Worm (Caenorhabditis elegans) whole organism, midembryonic: ENCODE measurements around the gene tag-124.

Source experiments
- T22C8.4 ChIP-seq: fragments of 200-800 bp; sonication (Bioruptor generic); IDR thresholded peaks from 2 replicates; pipeline ENCODE4 v1.3.6; 2022; ENCODE audit warnings: missing genetic modification characterization, missing compliant biosample characterization
- cog-1 ChIP-seq: sonication (generic microtip); optimal IDR thresholded peaks from 2 replicates; lab custom pipeline; 2016; ENCODE audit warnings: missing genetic modification characterization, missing compliant biosample characterization
- flt-1 ChIP-seq: fragments of 200-800 bp; sonication (Bioruptor generic); IDR thresholded peaks from 2 replicates; pipeline ENCODE4 v1.3.6; 2022; ENCODE audit warnings: missing genetic modification characterization, missing compliant biosample characterization
- klf-2 ChIP-seq: fragments of 200-800 bp; sonication (Bioruptor generic); conservative IDR thresholded peaks from 2 replicates; pipeline ENCODE4 v1.3.6; 2022; ENCODE audit warnings: missing genetic modification reagents, missing genetic modification characterization, missing compliant biosample characterization
- med-1 ChIP-seq: sonication (generic microtip); optimal IDR thresholded peaks from 2 replicates; lab custom pipeline; 2017; ENCODE audit warnings: missing genetic modification characterization, mild to moderate bottlenecking, missing compliant biosample characterization, antibody characterized with exemption, missing genetic modification reagents; ENCODE audit not compliant: insufficient read depth
- ref-1 ChIP-seq: fragments of 200-800 bp; sonication (Bioruptor generic); conservative IDR thresholded peaks from 2 replicates; pipeline ENCODE4 v1.3.6; 2022; ENCODE audit warnings: missing genetic modification reagents, missing genetic modification characterization, missing compliant biosample characterization
- tab-1 ChIP-seq: fragments of 200-800 bp; sonication (Bioruptor generic); IDR thresholded peaks from 2 replicates; pipeline ENCODE4 v1.3.6; 2022; ENCODE audit warnings: missing genetic modification characterization, missing compliant biosample characterization
- ztf-23 ChIP-seq: fragments of 200-800 bp; sonication (Bioruptor generic); IDR thresholded peaks from 2 replicates; pipeline ENCODE4 v1.3.6; 2022; ENCODE audit warnings: missing genetic modification reagents, missing genetic modification characterization, missing compliant biosample characterization
- ztf-29 ChIP-seq: fragments of 200-800 bp; sonication (Bioruptor generic); IDR thresholded peaks from 2 replicates; pipeline ENCODE4 v1.3.6; 2022; ENCODE audit warnings: missing genetic modification reagents, missing genetic modification characterization, missing compliant biosample characterization

tag-124 gene

DNA sequence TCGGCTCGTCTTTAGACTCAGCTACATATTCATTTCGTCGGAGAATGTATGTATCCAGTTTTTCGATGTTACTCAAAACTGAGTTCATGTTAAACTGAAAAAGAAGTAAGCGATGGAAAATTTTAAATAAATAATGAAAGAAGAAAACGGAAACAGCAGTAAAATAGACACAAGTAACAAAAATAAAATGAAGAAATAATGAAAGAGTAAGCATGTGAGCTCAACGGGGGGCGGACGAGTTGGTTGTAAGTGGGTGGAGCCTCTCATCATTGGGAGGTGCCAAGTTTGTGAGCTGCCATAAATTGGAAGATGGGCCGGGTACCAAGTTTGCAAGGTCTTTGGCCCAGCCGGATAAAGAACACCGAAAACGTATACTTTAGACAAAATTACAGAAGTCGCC, 7.6 kb upstream of the tag-124 start, which contains the start of gene wee-1.1:
TSS of gene wee-1.1 (minus strand) at position 101 of the 400 bp plus-strand sequence.
- TF ChIP-seq cog-1 (tag; lab: Kevin White, UChicago) (no peak), tab-1 (GFP tag; lab: Robert Waterston, UW) (no peak), med-1 (GFP tag; lab: Kevin White, UChicago) (no peak), ref-1 (no peak), ztf-23 (GFP tag; lab: Robert Waterston, UW) (no peak), klf-2 (no peak), T22C8.4 (GFP tag; lab: Robert Waterston, UW) (no peak), flt-1 (GFP tag; lab: Robert Waterston, UW) (no peak)

DNA sequence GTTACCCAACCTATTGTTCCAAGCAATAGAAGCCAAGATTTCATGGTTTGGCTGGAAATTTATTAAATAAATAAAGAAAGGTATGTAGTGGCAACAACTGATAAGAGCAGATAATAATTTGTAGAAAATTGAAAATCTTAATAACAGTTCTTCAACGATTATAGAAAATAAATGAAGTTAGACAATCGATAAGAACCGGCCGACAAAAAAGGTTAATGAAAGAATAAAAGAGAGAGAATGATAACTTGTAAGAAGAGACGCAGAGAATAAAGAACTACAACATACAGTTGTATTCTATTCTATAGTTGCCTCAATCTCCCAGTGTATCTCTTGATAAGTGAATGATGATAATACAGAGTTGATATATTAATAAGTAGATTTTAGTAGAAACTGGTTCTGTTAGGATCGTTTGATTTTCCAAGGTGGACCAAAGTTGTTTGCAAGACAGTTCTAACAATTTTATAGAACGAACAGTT, 4.3 kb upstream of the tag-124 start, which contains the start of gene ugt-58:
TSS of gene ugt-58 (minus strand) at position 51 of the 476 bp plus-strand sequence.
- TF ChIP-seq ztf-29 (GFP tag; lab: Robert Waterston, UW) (no peak), ref-1 (no peak)

ce11 chrII:9589667-9590066, 1.4 kb upstream of the tag-124 start, which contains the start of gene eral-1:
TSS of gene eral-1 (minus strand) at chrII:9589767.
- no peak for TF ChIP-seq flt-1 (GFP tag; lab: Robert Waterston, UW)
- TF ChIP-seq T22C8.4 (GFP tag; lab: Robert Waterston, UW), result no peak
- TF ChIP-seq med-1 (GFP tag; lab: Kevin White, UChicago), result no peak
- TF ChIP-seq klf-2, result no peak
- TF ChIP-seq ref-1, result no peak
- TF ChIP-seq tab-1 (GFP tag; lab: Robert Waterston, UW), result no peak
- TF ChIP-seq cog-1 (tag; lab: Kevin White, UChicago), result no peak
- no peak for TF ChIP-seq ztf-23 (GFP tag; lab: Robert Waterston, UW)
- no peak for TF ChIP-seq ztf-29 (GFP tag; lab: Robert Waterston, UW)

ce11 chrII:9592737-9593136, 1.6 kb downstream of the tag-124 start, which contains the start of gene parp-2:
TSS of gene parp-2 (plus strand) at chrII:9593037.
- no peak for TF ChIP-seq tab-1 (GFP tag; lab: Robert Waterston, UW)
- TF ChIP-seq ztf-29 (GFP tag; lab: Robert Waterston, UW), result no peak
- no peak for TF ChIP-seq cog-1 (tag; lab: Kevin White, UChicago)
- no peak for TF ChIP-seq med-1 (GFP tag; lab: Kevin White, UChicago)
- TF ChIP-seq flt-1 (GFP tag; lab: Robert Waterston, UW), result no peak

DNA sequence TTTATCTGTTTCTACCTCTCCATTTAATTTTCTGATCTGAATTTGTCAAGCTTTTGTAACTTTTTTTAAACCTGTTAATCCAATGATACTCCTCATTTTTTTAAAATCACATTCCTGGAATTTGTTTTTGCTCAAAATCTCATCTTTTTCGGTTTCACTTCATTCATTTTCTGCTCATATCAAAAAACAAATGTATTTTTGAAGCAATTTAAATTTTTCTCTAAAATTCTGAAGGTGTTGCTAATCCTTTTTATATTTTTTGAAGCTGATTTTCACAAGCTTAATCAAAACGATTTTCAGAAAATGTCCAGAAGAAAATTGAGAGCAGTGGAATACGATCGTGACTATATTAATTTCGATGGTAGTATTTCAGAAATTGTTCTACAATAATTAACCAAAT, 3.8 kb downstream of the tag-124 start, which contains the start of gene E02H1.5:
TSS of gene E02H1.5 (plus strand) at position 301 of the 400 bp plus-strand sequence.
- no peak for TF ChIP-seq ztf-23 (GFP tag; lab: Robert Waterston, UW)
- no peak for TF ChIP-seq tab-1 (GFP tag; lab: Robert Waterston, UW)
- no peak for TF ChIP-seq ztf-29 (GFP tag; lab: Robert Waterston, UW)
- no peak for TF ChIP-seq flt-1 (GFP tag; lab: Robert Waterston, UW)
- TF ChIP-seq klf-2, result no peak

ce11 chrII:9596401-9596800, 5.3 kb downstream of the tag-124 start, which contains the start of gene E02H1.6:
TSS of gene E02H1.6 (plus strand) at chrII:9596701.
- TF ChIP-seq med-1 (GFP tag; lab: Kevin White, UChicago) (no peak), flt-1 (GFP tag; lab: Robert Waterston, UW) (no peak), tab-1 (GFP tag; lab: Robert Waterston, UW) (no peak), ztf-29 (GFP tag; lab: Robert Waterston, UW) (no peak), cog-1 (tag; lab: Kevin White, UChicago) (no peak), ztf-23 (GFP tag; lab: Robert Waterston, UW) (no peak), klf-2 (no peak), T22C8.4 (GFP tag; lab: Robert Waterston, UW) (no peak), ref-1 (no peak)

DNA sequence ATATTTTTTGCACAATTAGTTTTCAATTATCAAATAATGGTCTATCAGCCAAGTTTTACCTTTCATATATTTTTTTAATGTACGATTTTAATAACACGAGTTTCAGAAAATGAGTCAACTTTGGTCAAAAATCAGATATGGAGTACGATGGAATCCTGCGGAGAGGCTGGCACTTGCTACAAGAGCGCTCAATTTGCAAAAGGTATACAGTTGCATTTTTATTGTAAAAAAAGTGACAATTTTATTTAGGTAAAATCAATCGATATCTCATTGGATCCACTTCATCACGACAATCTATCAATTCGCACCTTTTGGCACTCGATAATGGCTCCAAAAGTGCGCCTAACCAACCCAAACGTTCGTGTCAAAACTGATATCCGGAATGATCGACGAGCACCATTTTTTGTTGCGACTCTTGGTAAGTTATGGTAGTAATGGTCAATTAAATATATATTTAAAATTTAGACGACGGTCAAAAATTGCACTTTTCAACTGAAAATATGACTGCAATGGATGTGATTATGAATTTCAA, 6.5 kb downstream of the tag-124 start, which contains the start of gene mrpl-53:
TSS of gene mrpl-53 (plus strand) at position 107 of the 532 bp plus-strand sequence.
- TF ChIP-seq med-1 (GFP tag; lab: Kevin White, UChicago) (no peak), flt-1 (GFP tag; lab: Robert Waterston, UW) (no peak)

DNA sequence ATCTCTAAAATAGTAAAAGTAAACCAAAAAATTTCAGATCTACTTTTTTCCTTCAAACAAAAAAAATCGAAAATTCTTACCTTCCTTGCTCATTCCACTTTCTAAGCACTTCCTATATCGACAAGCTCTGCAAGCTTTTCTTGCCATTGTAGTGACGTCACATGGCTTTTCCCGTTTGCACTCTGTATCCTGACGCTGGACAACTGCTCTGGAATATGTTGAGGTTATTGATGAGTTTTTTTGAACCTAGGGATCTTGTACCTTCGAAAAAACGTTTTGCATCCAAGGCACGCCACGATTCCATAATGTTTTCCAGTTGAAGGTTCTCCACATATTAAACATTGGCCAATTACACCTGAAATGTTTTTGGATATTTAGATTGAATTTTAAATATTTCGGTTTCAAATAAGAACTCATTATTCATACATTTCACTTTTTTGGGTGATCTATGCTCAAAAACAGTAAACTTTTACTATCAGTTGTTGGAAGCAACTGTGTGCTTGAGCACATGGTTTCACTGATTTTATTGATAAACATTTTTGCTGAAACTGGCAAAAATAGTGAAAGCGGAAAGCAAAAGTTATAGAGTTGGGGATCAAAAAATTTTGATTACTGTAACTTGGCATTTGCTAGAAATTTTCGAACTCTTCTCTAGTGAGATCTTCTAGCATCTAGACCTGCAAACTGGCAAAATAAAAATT, 9.1 kb downstream of the tag-124 start:
- no peak for TF ChIP-seq klf-2
- no peak for TF ChIP-seq cog-1 (tag; lab: Kevin White, UChicago)
- TF ChIP-seq ztf-29 (GFP tag; lab: Robert Waterston, UW), result no peak
- TF ChIP-seq T22C8.4 (GFP tag; lab: Robert Waterston, UW), result no peak
- no peak for TF ChIP-seq med-1 (GFP tag; lab: Kevin White, UChicago)
- no peak for TF ChIP-seq ztf-23 (GFP tag; lab: Robert Waterston, UW)
- no peak for TF ChIP-seq ref-1
- TF ChIP-seq tab-1 (GFP tag; lab: Robert Waterston, UW), result no peak
- no peak for TF ChIP-seq flt-1 (GFP tag; lab: Robert Waterston, UW)

- TF ChIP-seq ztf-23 (GFP tag; lab: Robert Waterston, UW) (no peak), flt-1 (GFP tag; lab: Robert Waterston, UW) (no peak), T22C8.4 (GFP tag; lab: Robert Waterston, UW) (no peak), tab-1 (GFP tag; lab: Robert Waterston, UW) (no peak), ztf-29 (GFP tag; lab: Robert Waterston, UW) (no peak), ref-1 (no peak), cog-1 (tag; lab: Kevin White, UChicago) (no peak), med-1 (GFP tag; lab: Kevin White, UChicago) (no peak), klf-2 (no peak)
Measured at ce11 chrII:9601069-9601468, 10.0 kb downstream of the tag-124 start.
